Worm (Caenorhabditis elegans) whole organism, L2 larva: ENCODE data around the gene T03F6.10.
A peak's percentile ranks its signal among the peaks of the same experiment; 100 is the strongest.

Experiments
- ZK546.5 ChIP-seq: sonication (generic microtip); optimal IDR thresholded peaks from 2 replicates; lab custom pipeline; 2017; ENCODE audit warnings: missing biosample characterization, missing genetic modification characterization
- blmp-1 ChIP-seq: sonication (generic microtip); optimal IDR thresholded peaks from 2 replicates; lab custom pipeline; 2017; ENCODE audit warnings: missing genetic modification characterization, mild to moderate bottlenecking, missing compliant biosample characterization, antibody characterized with exemption, moderate library complexity; ENCODE audit not compliant: insufficient read depth
- elt-1 ChIP-seq: fragments of 150-350 bp; optimal IDR thresholded peaks from 2 replicates; lab custom pipeline; 2014; ENCODE audit warnings: missing biosample characterization, missing genetic modification characterization
- gmeb-1 ChIP-seq: fragments of 150-350 bp; optimal IDR thresholded peaks from 2 replicates; lab custom pipeline; 2014; ENCODE audit warnings: missing biosample characterization, missing genetic modification characterization
- lsy-2 ChIP-seq, 2 experiments: fragments of 150-350 bp in 1 of 2; sonication (generic microtip) in 1 of 2; optimal IDR thresholded peaks; 2 replicates each; lab custom pipeline; 2014 to 2017; ENCODE audit warnings: missing biosample characterization in 2 of 2, missing genetic modification characterization in 2 of 2
- zag-1 ChIP-seq: fragments of 150-350 bp; optimal IDR thresholded peaks from 2 replicates; lab custom pipeline; 2014; ENCODE audit warnings: missing biosample characterization, missing genetic modification characterization
- ztf-4 ChIP-seq: fragments of 150-350 bp; optimal IDR thresholded peaks from 2 replicates; lab custom pipeline; 2014; ENCODE audit warnings: missing biosample characterization, missing genetic modification characterization

ce11 chrIII:13359847-13360246 is 18.3 kb downstream of the T03F6.10 start:
- no peak for TF ChIP-seq ZK546.5
- no peak for TF ChIP-seq elt-1 (tag; lab: Kevin White, UChicago)
- peak in 1 of 2 experiments; percentile 65 for TF ChIP-seq lsy-2 (tag; optimal IDR thresholded peaks at IDR 0.05; lab: Kevin White, UChicago)
- no peak for TF ChIP-seq zag-1 (tag; lab: Kevin White, UChicago)
- no peak for TF ChIP-seq blmp-1 (tag; lab: Kevin White, UChicago)
- TF ChIP-seq ztf-4: no peak
- TF ChIP-seq gmeb-1 (tag; lab: Kevin White, UChicago): no peak
